Fruit fly (Drosophila melanogaster) whole organism, embryonic: Measurements from ENCODE around the gene CG7276.

Source experiments
- Atf-2 ChIP-seq: fragments of 200-800 bp; sonication (Bioruptor generic); optimal IDR thresholded peaks from 2 replicates; lab custom pipeline; 2016; ENCODE audit warnings: missing biosample characterization, missing genetic modification characterization
- CG10209 ChIP-seq: fragments of 200-800 bp; sonication (Bioruptor generic); optimal IDR thresholded peaks from 3 replicates; lab custom pipeline; 2017; ENCODE audit warnings: missing biosample characterization, mild to moderate bottlenecking, missing genetic modification characterization, missing genetic modification reagents
- CG10321 ChIP-seq: fragments of 200-800 bp; sonication (Bioruptor generic); IDR thresholded peaks from 2 replicates; pipeline ENCODE4 v1.3.6; 2022; ENCODE audit warnings: missing biosample characterization, missing genetic modification characterization
- CG10565 ChIP-seq: fragments of 200-800 bp; sonication (Bioruptor generic); optimal IDR thresholded peaks from 3 replicates; lab custom pipeline; 2016; ENCODE audit warnings: missing biosample characterization, mild to moderate bottlenecking, missing genetic modification characterization
- CG10959 ChIP-seq: fragments of 200-800 bp; sonication (Bioruptor generic); IDR thresholded peaks from 2 replicates; pipeline ENCODE4 v1.3.6; 2022; ENCODE audit warnings: missing biosample characterization, missing genetic modification characterization
- CG12299 ChIP-seq: fragments of 200-800 bp; sonication (Bioruptor generic); optimal IDR thresholded peaks from 2 replicates; lab custom pipeline; 2018; ENCODE audit warnings: missing biosample characterization, mild to moderate bottlenecking, missing genetic modification characterization
- CG12659 ChIP-seq: fragments of 200-800 bp; sonication (Bioruptor generic); optimal IDR thresholded peaks from 3 replicates; lab custom pipeline; 2017; ENCODE audit warnings: mild to moderate bottlenecking, missing biosample characterization, missing genetic modification reagents, missing genetic modification characterization
- CG13775 ChIP-seq: fragments of 200-800 bp; sonication (Bioruptor generic); optimal IDR thresholded peaks from 3 replicates; lab custom pipeline; 2017; ENCODE audit warnings: missing biosample characterization, mild to moderate bottlenecking, missing genetic modification characterization
- CG15011 ChIP-seq: fragments of 200-800 bp; sonication (Bioruptor generic); optimal IDR thresholded peaks from 3 replicates; lab custom pipeline; 2018; ENCODE audit warnings: missing biosample characterization, mild to moderate bottlenecking, missing genetic modification characterization
- CG1602 ChIP-seq: fragments of 200-800 bp; sonication (Bioruptor generic); optimal IDR thresholded peaks from 3 replicates; lab custom pipeline; 2016; ENCODE audit warnings: missing biosample characterization, missing genetic modification characterization
- CG17359 ChIP-seq: fragments of 200-800 bp; sonication (Bioruptor generic); optimal IDR thresholded peaks from 3 replicates; lab custom pipeline; 2018; ENCODE audit warnings: missing biosample characterization, mild to moderate bottlenecking, missing genetic modification characterization, moderate library complexity
- CG17361 ChIP-seq: fragments of 200-800 bp; sonication (Bioruptor generic); IDR thresholded peaks from 3 replicates; pipeline ENCODE4 v1.3.6; 2022; ENCODE audit warnings: missing biosample characterization, missing genetic modification characterization
- CG18476 ChIP-seq: fragments of 200-800 bp; sonication (Bioruptor generic); optimal IDR thresholded peaks from 2 replicates; lab custom pipeline; 2016; ENCODE audit warnings: missing biosample characterization, mild to moderate bottlenecking, missing genetic modification characterization
- CG18619 ChIP-seq: fragments of 200-800 bp; sonication (Bioruptor generic); optimal IDR thresholded peaks from 3 replicates; lab custom pipeline; 2017; ENCODE audit warnings: missing biosample characterization, mild to moderate bottlenecking, missing genetic modification characterization
- CG2712 ChIP-seq: fragments of 200-800 bp; optimal IDR thresholded peaks from 3 replicates; lab custom pipeline; 2019; ENCODE audit warnings: missing biosample characterization, mild to moderate bottlenecking, missing genetic modification characterization, moderate library complexity
- CG3163 ChIP-seq: fragments of 200-800 bp; sonication (Bioruptor generic); optimal IDR thresholded peaks from 3 replicates; lab custom pipeline; 2016; ENCODE audit warnings: missing biosample characterization, missing genetic modification characterization
- CG32532 ChIP-seq: fragments of 200-800 bp; sonication (Bioruptor generic); IDR thresholded peaks from 2 replicates; pipeline ENCODE4 v1.3.6; 2022; ENCODE audit warnings: missing biosample characterization, missing genetic modification characterization
- CG33557 ChIP-seq: fragments of 200-800 bp; sonication (Bioruptor generic); optimal IDR thresholded peaks from 2 replicates; lab custom pipeline; 2019; ENCODE audit warnings: missing biosample characterization, mild to moderate bottlenecking, missing genetic modification characterization, moderate library complexity
- CG4328 ChIP-seq: fragments of 200-800 bp; sonication (Bioruptor generic); optimal IDR thresholded peaks from 3 replicates; lab custom pipeline; 2017; ENCODE audit warnings: missing biosample characterization, missing genetic modification reagents, missing genetic modification characterization
- CG4617 ChIP-seq: fragments of 200-800 bp; sonication (Bioruptor generic); optimal IDR thresholded peaks from 3 replicates; lab custom pipeline; 2016; ENCODE audit warnings: missing biosample characterization, missing genetic modification characterization, borderline replicate concordance
- CG6813 ChIP-seq: fragments of 200-800 bp; sonication (Bioruptor generic); optimal IDR thresholded peaks from 2 replicates; lab custom pipeline; 2017; ENCODE audit warnings: missing biosample characterization, missing genetic modification characterization, mild to moderate bottlenecking, moderate library complexity, missing genetic modification reagents
- CG7786 ChIP-seq: fragments of 200-800 bp; sonication (Bioruptor generic); optimal IDR thresholded peaks from 2 replicates; lab custom pipeline; 2016; ENCODE audit warnings: missing biosample characterization, missing genetic modification characterization
- Dad ChIP-seq: fragments of 200-800 bp; sonication (Bioruptor generic); optimal IDR thresholded peaks from 3 replicates; lab custom pipeline; 2016; ENCODE audit warnings: missing biosample characterization, missing genetic modification characterization
- Dfd ChIP-seq, 2 experiments: fragments of >200 bp; optimal IDR thresholded peaks; 2 replicates each; lab custom pipeline; 2017; ENCODE audit warnings: missing biosample characterization in 2 of 2, missing genetic modification characterization in 2 of 2
- Dip3 ChIP-seq: fragments of 200-800 bp; sonication (Bioruptor generic); optimal IDR thresholded peaks from 3 replicates; lab custom pipeline; 2016; ENCODE audit warnings: missing biosample characterization, missing genetic modification characterization
- Doc2 ChIP-seq: fragments of 200-800 bp; sonication (Bioruptor generic); IDR thresholded peaks from 2 replicates; pipeline ENCODE4 v1.3.6; 2022; ENCODE audit warnings: missing biosample characterization, missing genetic modification characterization
- Fer3 ChIP-seq: fragments of 200-800 bp; sonication (Bioruptor generic); optimal IDR thresholded peaks from 2 replicates; lab custom pipeline; 2018; ENCODE audit warnings: missing biosample characterization, mild to moderate bottlenecking, missing genetic modification characterization, moderate library complexity
- H15 ChIP-seq: fragments of 200-800 bp; sonication (Bioruptor generic); IDR thresholded peaks from 3 replicates; pipeline ENCODE4 v1.3.6; 2022; ENCODE audit warnings: missing biosample characterization, missing genetic modification characterization
- Hmx ChIP-seq: fragments of 200-800 bp; sonication (Bioruptor generic); optimal IDR thresholded peaks from 2 replicates; lab custom pipeline; 2016; ENCODE audit warnings: missing biosample characterization, missing genetic modification characterization
- Hr39 ChIP-seq: fragments of >200 bp; optimal IDR thresholded peaks from 2 replicates; lab custom pipeline; 2017
- MTF-1 ChIP-seq: fragments of 200-800 bp; sonication (Bioruptor generic); optimal IDR thresholded peaks from 2 replicates; lab custom pipeline; 2018; ENCODE audit warnings: missing biosample characterization, mild to moderate bottlenecking, missing genetic modification characterization, borderline replicate concordance
- Optix ChIP-seq: fragments of 200-800 bp; sonication (Bioruptor generic); IDR thresholded peaks from 3 replicates; pipeline ENCODE4 v1.3.6; 2022; ENCODE audit warnings: missing biosample characterization, missing genetic modification characterization
- TFAM ChIP-seq: fragments of 200-800 bp; sonication (Bioruptor generic); optimal IDR thresholded peaks from 2 replicates; lab custom pipeline; 2017; ENCODE audit warnings: missing biosample characterization, missing genetic modification characterization, inconsistent platforms
- Usf ChIP-seq: fragments of 200-800 bp; sonication (Bioruptor generic); optimal IDR thresholded peaks from 2 replicates; lab custom pipeline; 2017; ENCODE audit warnings: missing genotype, missing biosample characterization, missing genetic modification characterization
- bab2 ChIP-seq: fragments of 200-800 bp; sonication (Bioruptor generic); optimal IDR thresholded peaks from 2 replicates; lab custom pipeline; 2016; ENCODE audit warnings: missing biosample characterization, missing genetic modification characterization
- bsh ChIP-seq, 2 experiments: fragments of 200-800 bp; sonication (Bioruptor generic); optimal IDR thresholded peaks; 2 replicates each; lab custom pipeline; 2017 to 2018; ENCODE audit warnings: mild to moderate bottlenecking in 2 of 2, missing biosample characterization in 2 of 2, missing genetic modification characterization in 2 of 2, moderate library complexity in 1 of 2
- cas ChIP-seq: fragments of 200-800 bp; sonication (Bioruptor generic); IDR thresholded peaks from 2 replicates; pipeline ENCODE4 v1.3.6; 2022; ENCODE audit warnings: missing biosample characterization, missing genetic modification characterization
- gfzf ChIP-seq: fragments of 200-800 bp; sonication (Bioruptor generic); optimal IDR thresholded peaks from 2 replicates; lab custom pipeline; 2016; ENCODE audit warnings: missing biosample characterization, mild to moderate bottlenecking, missing genetic modification characterization, moderate library complexity
- gsb-n ChIP-seq: fragments of 200-800 bp; sonication (Bioruptor generic); optimal IDR thresholded peaks from 3 replicates; lab custom pipeline; 2018; ENCODE audit warnings: missing biosample characterization, mild to moderate bottlenecking, missing genetic modification characterization
- jing ChIP-seq: fragments of 200-800 bp; sonication (Bioruptor generic); optimal IDR thresholded peaks from 2 replicates; lab custom pipeline; 2018; ENCODE audit warnings: missing biosample characterization, mild to moderate bottlenecking, missing genetic modification characterization
- lbe ChIP-seq: fragments of 200-800 bp; sonication (Bioruptor generic); optimal IDR thresholded peaks from 2 replicates; lab custom pipeline; 2016; ENCODE audit warnings: missing biosample characterization, mild to moderate bottlenecking, missing genetic modification characterization
- pho ChIP-seq: fragments of 200-800 bp; sonication (Bioruptor generic); optimal IDR thresholded peaks from 2 replicates; lab custom pipeline; 2016; ENCODE audit warnings: missing biosample characterization, missing genetic modification characterization
- prd ChIP-seq, 3 experiments: fragments of >200 bp in 2 of 3; fragments of 200-800 bp in 1 of 3; sonication (Bioruptor generic) in 1 of 3; optimal IDR thresholded peaks in 2 of 3; IDR thresholded peaks in 1 of 3; 2 replicates in 2 of 3; 3 replicates in 1 of 3; pipeline versions ENCODE4 v1.3.6 to Lab custom; 2017 to 2022; ENCODE audit warnings: missing biosample characterization in 1 of 3, missing genetic modification characterization in 1 of 3
- pros ChIP-seq: fragments of 200-800 bp; sonication (Bioruptor generic); optimal IDR thresholded peaks from 3 replicates; lab custom pipeline; 2019; ENCODE audit warnings: missing biosample characterization, mild to moderate bottlenecking, missing genetic modification characterization, moderate library complexity
- ranshi ChIP-seq: fragments of 200-800 bp; sonication (Bioruptor generic); IDR thresholded peaks from 2 replicates; pipeline ENCODE4 v1.3.6; 2022; ENCODE audit warnings: missing biosample characterization, missing genetic modification characterization
- sd ChIP-seq: fragments of 200-800 bp; sonication (Bioruptor generic); optimal IDR thresholded peaks from 3 replicates; lab custom pipeline; 2018; ENCODE audit warnings: missing biosample characterization, mild to moderate bottlenecking, missing genetic modification characterization, moderate library complexity
- seq ChIP-seq: fragments of 200-800 bp; sonication (Bioruptor generic); IDR thresholded peaks from 2 replicates; pipeline ENCODE4 v1.3.6; 2022; ENCODE audit warnings: missing biosample characterization, missing genetic modification characterization
- so ChIP-seq: fragments of 200-800 bp; sonication (Bioruptor generic); IDR thresholded peaks from 3 replicates; pipeline ENCODE4 v1.3.6; 2022; ENCODE audit warnings: missing biosample characterization, missing genetic modification characterization
- tgo ChIP-seq: fragments of 200-800 bp; sonication (Bioruptor generic); IDR thresholded peaks from 3 replicates; pipeline ENCODE4 v1.3.6; 2022; ENCODE audit warnings: missing biosample characterization, missing genetic modification characterization
- tio ChIP-seq: fragments of 200-800 bp; sonication (Bioruptor generic); optimal IDR thresholded peaks from 2 replicates; lab custom pipeline; 2017; ENCODE audit warnings: missing biosample characterization, missing genetic modification characterization, inconsistent platforms
- yki ChIP-seq: fragments of >200 bp; optimal IDR thresholded peaks from 3 replicates; lab custom pipeline; 2018

Gene CG7276

dm6 chr3L:15530638-15531225, 32.7 kb downstream of the CG7276 start (continued):
- TF ChIP-seq Usf (GFP tag; lab: Kevin White, UChicago): no peak
- TF ChIP-seq CG32532: no peak
- TF ChIP-seq CG33557: peak; percentile 57
- no peak for TF ChIP-seq CG1602
- TF ChIP-seq CG2712: no peak
- TF ChIP-seq CG17361: no peak
- TF ChIP-seq Optix (GFP tag; lab: Robert Waterston, UW): no peak
- no peak for TF ChIP-seq CG7786 (GFP tag; lab: Kevin White, UChicago)
- TF ChIP-seq CG17359 (tag; lab: Kevin White, UChicago): peak; percentile 31
- no peak for TF ChIP-seq pho (GFP tag; lab: Kevin White, UChicago)
- no peak for TF ChIP-seq yki (lab: Kevin White, UChicago)
- no peak for TF ChIP-seq CG3163 (GFP tag; lab: Kevin White, UChicago)
- TF ChIP-seq CG12299 (tag; lab: Kevin White, UChicago): peak; percentile 35
- no peak for TF ChIP-seq Dip3 (GFP tag; lab: Kevin White, UChicago)
- no peak for TF ChIP-seq cas
- TF ChIP-seq CG6813: peak; percentile 31
- TF ChIP-seq CG18476 (GFP tag; lab: Kevin White, UChicago): no peak
- TF ChIP-seq H15: no peak
- no peak for TF ChIP-seq CG13775 (GFP tag; lab: Kevin White, UChicago)
- no peak for TF ChIP-seq sd (tag; lab: Kevin White, UChicago)
- no peak for TF ChIP-seq tio
- no peak for TF ChIP-seq Atf-2 (GFP tag; lab: Kevin White, UChicago)
- no peak for TF ChIP-seq Hr39
- no peak for TF ChIP-seq prd (optimal IDR thresholded peaks at IDR 0.05; lab: Kevin White, UChicago)
- TF ChIP-seq prd (GFP tag; IDR thresholded peaks at IDR 0.05; lab: Robert Waterston, UW): no peak
- peak; percentile 2 for TF ChIP-seq CG10209 (GFP tag; lab: Kevin White, UChicago)
- no peak for TF ChIP-seq CG18619
- no peak for TF ChIP-seq Dad
- TF ChIP-seq CG4617: no peak
- TF ChIP-seq pros: no peak
- TF ChIP-seq lbe (GFP tag; lab: Kevin White, UChicago): peak; percentile 12
- no peak for TF ChIP-seq Dfd (GFP tag; optimal IDR thresholded peaks at IDR 0.05; lab: Kevin White, UChicago)
- no peak for TF ChIP-seq CG15011 (GFP tag; lab: Kevin White, UChicago)
- TF ChIP-seq CG12659 (GFP tag; lab: Kevin White, UChicago): no peak
- TF ChIP-seq bab2 (GFP tag; lab: Kevin White, UChicago): no peak
- peak; percentile 29 for TF ChIP-seq CG4328
- no peak for TF ChIP-seq Fer3
- TF ChIP-seq MTF-1 (GFP tag; lab: Kevin White, UChicago): peak; percentile 32
- TF ChIP-seq seq (GFP tag; lab: Robert Waterston, UW): no peak
- no peak for TF ChIP-seq Hmx (GFP tag; lab: Kevin White, UChicago)
- TF ChIP-seq bsh (GFP tag; optimal IDR thresholded peaks at IDR 0.05; lab: Kevin White, UChicago): peak in 1 of 2 experiments; percentile 34
- no peak for TF ChIP-seq tgo
- TF ChIP-seq Doc2 (GFP tag; lab: Robert Waterston, UW): no peak
- TF ChIP-seq gsb-n (tag; lab: Kevin White, UChicago): no peak
- no peak for TF ChIP-seq TFAM (GFP tag; lab: Kevin White, UChicago)
- TF ChIP-seq CG10321: no peak
- TF ChIP-seq so (GFP tag; lab: Robert Waterston, UW): no peak
- no peak for TF ChIP-seq ranshi (GFP tag; lab: Robert Waterston, UW)
- no peak for TF ChIP-seq jing
- TF ChIP-seq CG10565 (GFP tag; lab: Kevin White, UChicago): no peak
- no peak for TF ChIP-seq CG10959
- TF ChIP-seq gfzf (GFP tag; lab: Kevin White, UChicago): no peak
